Fruit fly (Drosophila melanogaster) whole organism, embryonic: ENCODE results near the gene CG43292.
"Not testable (repeated sequence)": the region's sequence is repeated elsewhere in the genome, so short reads cannot be mapped to it uniquely, and the experiment has no call there.

Experiments
- Atf3 ChIP-seq: fragments of 200-800 bp; sonication (Bioruptor generic); optimal IDR thresholded peaks from 3 replicates; lab custom pipeline; 2016; ENCODE audit warnings: missing biosample characterization, missing genetic modification characterization
- CG10431 ChIP-seq: fragments of 200-800 bp; sonication (Bioruptor generic); optimal IDR thresholded peaks from 3 replicates; lab custom pipeline; 2018; ENCODE audit warnings: missing biosample characterization, mild to moderate bottlenecking, missing genetic modification characterization
- CG11504 ChIP-seq: fragments of 200-800 bp; sonication (Bioruptor generic); optimal IDR thresholded peaks from 3 replicates; lab custom pipeline; 2019; ENCODE audit warnings: missing biosample characterization, mild to moderate bottlenecking, missing genetic modification characterization, moderate library complexity
- CG13424 ChIP-seq: fragments of 200-800 bp; sonication (Bioruptor generic); optimal IDR thresholded peaks from 2 replicates; lab custom pipeline; 2019; ENCODE audit warnings: missing biosample characterization, mild to moderate bottlenecking, missing genetic modification characterization, moderate library complexity
- CG15269 ChIP-seq: fragments of 200-800 bp; sonication (Bioruptor generic); optimal IDR thresholded peaks from 2 replicates; lab custom pipeline; 2018; ENCODE audit warnings: missing biosample characterization, mild to moderate bottlenecking, missing genetic modification characterization, moderate library complexity
- CG2875 ChIP-seq: fragments of 200-800 bp; sonication (Bioruptor generic); optimal IDR thresholded peaks from 2 replicates; lab custom pipeline; 2017; ENCODE audit warnings: missing biosample characterization, mild to moderate bottlenecking, missing genetic modification characterization, missing genetic modification reagents
- CG4730 ChIP-seq: fragments of 200-800 bp; sonication (Bioruptor generic); IDR thresholded peaks from 2 replicates; pipeline ENCODE4 v1.3.6; 2022; ENCODE audit warnings: missing biosample characterization, missing genetic modification characterization
- CG7357 ChIP-seq: fragments of 200-800 bp; sonication (Bioruptor generic); IDR thresholded peaks from 3 replicates; pipeline ENCODE4 v1.3.6; 2022; ENCODE audit warnings: missing biosample characterization, missing genetic modification characterization
- CG8290 ChIP-seq, 3 experiments: fragments of 200-800 bp; sonication (Bioruptor generic); optimal IDR thresholded peaks; 2 replicates each; lab custom pipeline; 2016 to 2019; ENCODE audit warnings: missing biosample characterization in 3 of 3, missing genetic modification characterization in 3 of 3, mild to moderate bottlenecking in 2 of 3, moderate library complexity in 1 of 3
- CG8359 ChIP-seq: fragments of 200-800 bp; sonication (Bioruptor generic); optimal IDR thresholded peaks from 2 replicates; lab custom pipeline; 2017; ENCODE audit warnings: missing biosample characterization, mild to moderate bottlenecking, missing genetic modification characterization, borderline replicate concordance
- CG9797 ChIP-seq: fragments of 200-800 bp; sonication (Bioruptor generic); optimal IDR thresholded peaks from 3 replicates; lab custom pipeline; 2018; ENCODE audit warnings: missing biosample characterization, mild to moderate bottlenecking, missing genetic modification characterization
- Ets65A ChIP-seq: fragments of 200-800 bp; sonication (Bioruptor generic); peaks from one replicate; lab custom pipeline; 2016; ENCODE audit warnings: missing biosample characterization, missing genetic modification characterization
- H2.0 ChIP-seq: fragments of 200-800 bp; sonication (Bioruptor generic); IDR thresholded peaks from 2 replicates; pipeline ENCODE4 v1.3.6; 2022; ENCODE audit warnings: missing biosample characterization, missing genetic modification characterization
- Hsf ChIP-seq: fragments of 200-800 bp; sonication (Bioruptor generic); optimal IDR thresholded peaks from 3 replicates; lab custom pipeline; 2016; ENCODE audit warnings: missing biosample characterization, missing genetic modification characterization
- NK7.1 ChIP-seq: fragments of 200-800 bp; sonication (Bioruptor generic); optimal IDR thresholded peaks from 3 replicates; lab custom pipeline; 2016; ENCODE audit warnings: missing biosample characterization, missing genetic modification characterization
- Nf-YA ChIP-seq: fragments of 200-800 bp; sonication (Bioruptor generic); IDR thresholded peaks from 2 replicates; pipeline ENCODE4 v1.3.6; 2022; ENCODE audit warnings: missing biosample characterization, missing genetic modification characterization
- Ravus ChIP-seq: fragments of 200-800 bp; sonication (Bioruptor generic); IDR thresholded peaks from 2 replicates; pipeline ENCODE4 v1.3.6; 2022; ENCODE audit warnings: missing biosample characterization, missing genetic modification characterization
- al ChIP-seq: fragments of 200-800 bp; sonication (Bioruptor generic); IDR thresholded peaks from 2 replicates; pipeline ENCODE4 v1.3.6; 2022; ENCODE audit warnings: missing biosample characterization, missing genetic modification characterization
- bigmax ChIP-seq: fragments of 200-800 bp; sonication (Bioruptor generic); optimal IDR thresholded peaks from 2 replicates; lab custom pipeline; 2018; ENCODE audit warnings: missing biosample characterization, mild to moderate bottlenecking, missing genetic modification characterization
- cas ChIP-seq: fragments of 200-800 bp; sonication (Bioruptor generic); IDR thresholded peaks from 2 replicates; pipeline ENCODE4 v1.3.6; 2022; ENCODE audit warnings: missing biosample characterization, missing genetic modification characterization
- corto ChIP-seq: fragments of 200-800 bp; sonication (Bioruptor generic); optimal IDR thresholded peaks from 2 replicates; lab custom pipeline; 2016; ENCODE audit warnings: missing biosample characterization, mild to moderate bottlenecking, missing genetic modification characterization, moderate library complexity
- dm ChIP-seq: fragments of 200-800 bp; sonication (Bioruptor generic); optimal IDR thresholded peaks from 3 replicates; lab custom pipeline; 2016; ENCODE audit warnings: missing biosample characterization, missing genetic modification characterization
- fd64A ChIP-seq: fragments of 200-800 bp; sonication (Bioruptor generic); optimal IDR thresholded peaks from 3 replicates; lab custom pipeline; 2018; ENCODE audit warnings: missing biosample characterization, mild to moderate bottlenecking, missing genetic modification characterization
- nerfin-2 ChIP-seq: fragments of 200-800 bp; sonication (Bioruptor generic); IDR thresholded peaks from 2 replicates; pipeline ENCODE4 v1.3.6; 2022; ENCODE audit warnings: missing biosample characterization, missing genetic modification characterization; ENCODE audit not compliant: partially characterized antibody
- oc ChIP-seq: fragments of 200-800 bp; sonication (Bioruptor generic); optimal IDR thresholded peaks from 2 replicates; lab custom pipeline; 2018; ENCODE audit warnings: missing biosample characterization, mild to moderate bottlenecking, missing genetic modification characterization, moderate library complexity
- ro ChIP-seq: fragments of 200-800 bp; sonication (Bioruptor generic); IDR thresholded peaks from 2 replicates; pipeline ENCODE4 v1.3.6; 2022; ENCODE audit warnings: missing biosample characterization, missing genetic modification characterization
- sima ChIP-seq: fragments of 200-800 bp; sonication (Bioruptor generic); optimal IDR thresholded peaks from 2 replicates; lab custom pipeline; 2016; ENCODE audit warnings: missing biosample characterization, missing genetic modification characterization
- slou ChIP-seq: fragments of 200-800 bp; sonication (Bioruptor generic); optimal IDR thresholded peaks from 3 replicates; lab custom pipeline; 2016; ENCODE audit warnings: missing biosample characterization, missing genetic modification characterization
- sna ChIP-seq: fragments of 200-800 bp; sonication (Bioruptor generic); IDR thresholded peaks from 2 replicates; pipeline ENCODE4 v1.3.6; 2022; ENCODE audit warnings: missing biosample characterization, missing genetic modification characterization; ENCODE audit not compliant: partially characterized antibody
- so ChIP-seq: fragments of 200-800 bp; sonication (Bioruptor generic); IDR thresholded peaks from 3 replicates; pipeline ENCODE4 v1.3.6; 2022; ENCODE audit warnings: missing biosample characterization, missing genetic modification characterization
- ssp ChIP-seq: fragments of 200-800 bp; sonication (Bioruptor generic); IDR thresholded peaks from 2 replicates; pipeline ENCODE4 v1.3.6; 2022; ENCODE audit warnings: missing biosample characterization, missing genetic modification characterization
- ttk ChIP-seq: fragments of 200-800 bp; sonication (Bioruptor generic); IDR thresholded peaks from 2 replicates; pipeline ENCODE4 v2.1.2; 2022; ENCODE audit warnings: missing biosample characterization, missing genetic modification characterization
- wdn ChIP-seq: fragments of 200-800 bp; sonication (Bioruptor generic); IDR thresholded peaks from 2 replicates; pipeline ENCODE4 v1.3.6; 2022; ENCODE audit warnings: missing biosample characterization, missing genetic modification characterization
- wor ChIP-seq: fragments of 200-800 bp; sonication (Bioruptor generic); IDR thresholded peaks from 2 replicates; pipeline ENCODE4 v1.3.6; 2022; ENCODE audit warnings: missing biosample characterization, missing genetic modification characterization

CG43292 gene

DNA sequence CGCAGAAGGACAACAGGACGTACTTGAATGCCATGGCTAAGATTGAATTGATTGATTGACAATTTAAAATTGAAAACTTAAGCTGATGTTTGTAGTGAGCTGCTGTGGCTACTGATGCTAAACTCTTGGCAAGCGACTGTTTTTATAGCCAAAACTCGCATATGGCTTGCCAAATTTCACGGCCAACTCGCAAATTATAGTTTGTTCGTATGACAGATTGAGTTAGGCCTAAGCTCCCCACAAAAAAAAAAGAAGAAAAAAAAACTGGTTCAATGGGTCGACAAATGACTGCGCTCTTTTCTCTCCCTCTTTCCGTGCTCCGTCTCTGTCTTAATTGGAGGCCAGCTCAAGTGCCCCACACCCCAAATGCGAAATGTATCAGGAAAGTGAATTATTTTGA lies 5.2 kb upstream of the CG43292 start, which contains the start of gene CG8543:
TSS of gene CG8543 (minus strand) at position 101 of the 400 bp plus-strand sequence.
- TF ChIP-seq CG7357 (GFP tag; lab: Robert Waterston, UW), result no peak

- TF ChIP-seq ttk (GFP tag; lab: Robert Waterston, UW) (no peak), H2.0 (no peak), oc (tag; lab: Kevin White, UChicago) (no peak), ssp (GFP tag; lab: Robert Waterston, UW) (peak; percentile 12; the same call in 1 of the 2 replicates)
Measured at dm6 chr3L:7471259-7471658, 4.1 kb upstream of the CG43292 start, which contains the start of gene CG8541. Gene CG8541 (plus strand): TSS chr3L:7471559.

DNA sequence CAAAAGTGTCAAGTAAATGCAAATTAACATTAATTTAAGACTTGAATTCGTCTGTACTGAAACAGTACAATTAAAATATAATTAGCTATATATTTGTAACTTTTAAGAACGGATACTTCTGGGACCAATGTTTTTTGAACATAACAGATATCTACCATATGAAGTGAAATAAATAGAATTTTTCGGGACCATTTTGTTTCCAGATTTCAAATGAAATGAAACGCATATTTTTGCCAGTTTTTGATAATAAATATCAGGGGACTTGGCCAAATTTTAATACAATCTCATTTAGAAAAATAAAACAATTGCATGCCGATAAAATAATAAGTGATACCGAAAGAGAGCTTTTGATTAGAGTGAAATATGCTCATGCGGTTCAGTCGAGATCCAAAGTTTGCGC lies 10.3 kb downstream of the CG43292 start, which contains the start of gene mthl6:
TSS of gene mthl6 (plus strand) at position 301 of the 400 bp plus-strand sequence.
- no peak for TF ChIP-seq NK7.1 (GFP tag; lab: Kevin White, UChicago)
- no peak for TF ChIP-seq fd64A (GFP tag; lab: Kevin White, UChicago)
- no peak for TF ChIP-seq bigmax
- no peak for TF ChIP-seq CG9797 (GFP tag; lab: Kevin White, UChicago)
- no peak for TF ChIP-seq CG2875 (GFP tag; lab: Kevin White, UChicago)
- TF ChIP-seq dm (GFP tag; lab: Kevin White, UChicago), result no peak
- no peak for TF ChIP-seq Atf3 (GFP tag; lab: Kevin White, UChicago)
- no peak for TF ChIP-seq CG10431

DNA sequence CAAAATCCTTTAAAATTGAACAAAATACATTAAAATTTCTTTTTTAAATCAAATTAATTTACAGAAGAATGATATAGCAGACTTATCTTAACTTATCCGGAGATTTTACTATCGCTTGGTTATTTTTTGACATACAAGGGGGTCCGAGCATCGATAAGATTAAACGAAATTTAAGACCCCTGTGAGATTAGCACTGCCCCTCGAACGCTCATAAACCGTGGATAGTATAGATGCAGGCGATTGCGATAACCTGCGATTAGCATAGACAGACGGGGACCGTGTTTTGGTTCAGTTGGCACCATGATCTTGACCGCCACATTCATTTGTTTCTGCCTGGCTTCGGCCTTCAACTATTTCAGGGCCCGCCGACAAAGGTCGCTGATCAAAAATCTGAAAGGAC lies 16.2 kb downstream of the CG43292 start, which contains the start of gene Cyp316a1:
TSS of gene Cyp316a1 (plus strand) at position 301 of the 400 bp plus-strand sequence.
- TF ChIP-seq CG8290 (GFP tag; optimal IDR thresholded peaks at IDR 0.05; lab: Kevin White, UChicago) (no peak), CG8290 (tag; optimal IDR thresholded peaks at IDR 0.05; lab: Kevin White, UChicago) (no peak), CG11504 (tag; lab: Kevin White, UChicago) (peak; percentile 6)

DNA sequence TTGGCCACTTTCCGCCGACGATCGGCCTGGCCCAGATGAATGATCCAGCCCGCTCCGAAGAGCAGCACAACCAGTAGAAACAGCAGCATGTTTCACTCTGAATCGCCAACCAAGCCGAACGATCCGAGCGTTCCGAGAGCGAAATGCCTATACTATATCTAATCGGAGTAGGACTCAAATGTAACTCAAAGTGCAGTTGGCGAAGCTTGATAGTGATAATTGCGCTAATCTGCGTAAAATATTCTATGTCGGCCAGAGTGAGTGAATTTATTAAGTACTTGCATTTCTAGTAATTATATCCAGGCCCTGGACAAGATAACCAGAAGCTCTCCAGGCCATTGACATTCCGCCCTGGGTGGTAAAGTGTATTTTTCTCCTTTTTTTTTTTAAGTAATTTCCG lies 20.7 kb downstream of the CG43292 start, which contains the start of gene Cyp4d8:
TSS of gene Cyp4d8 (minus strand) at position 101 of the 400 bp plus-strand sequence.
- TF ChIP-seq ro (GFP tag; lab: Robert Waterston, UW) (no peak), Ets65A (GFP tag; lab: Kevin White, UChicago) (peak; percentile 46)

- not testable (repeated sequence) for TF ChIP-seq sna (GFP tag; lab: Robert Waterston, UW); Hsf (GFP tag; lab: Kevin White, UChicago); CG2875 (GFP tag; lab: Kevin White, UChicago)
Measured at dm6 chr3L:7498731-7499130, 23.4 kb downstream of the CG43292 start, which contains the start of gene CG8539. Gene CG8539 (minus strand): TSS chr3L:7498831.

dm6 chr3L:7506117-7506516 lies 30.7 kb downstream of the CG43292 start, which contains the start of gene CG7548:
Gene CG7548 (minus strand): TSS chr3L:7506217.
- TF ChIP-seq Nf-YA (GFP tag; lab: Robert Waterston, UW) (no peak), CG13424 (tag; lab: Kevin White, UChicago) (no peak), wor (GFP tag; lab: Robert Waterston, UW) (no peak)
- TF ChIP-seq, all 482 proteins: peak for 0

DNA sequence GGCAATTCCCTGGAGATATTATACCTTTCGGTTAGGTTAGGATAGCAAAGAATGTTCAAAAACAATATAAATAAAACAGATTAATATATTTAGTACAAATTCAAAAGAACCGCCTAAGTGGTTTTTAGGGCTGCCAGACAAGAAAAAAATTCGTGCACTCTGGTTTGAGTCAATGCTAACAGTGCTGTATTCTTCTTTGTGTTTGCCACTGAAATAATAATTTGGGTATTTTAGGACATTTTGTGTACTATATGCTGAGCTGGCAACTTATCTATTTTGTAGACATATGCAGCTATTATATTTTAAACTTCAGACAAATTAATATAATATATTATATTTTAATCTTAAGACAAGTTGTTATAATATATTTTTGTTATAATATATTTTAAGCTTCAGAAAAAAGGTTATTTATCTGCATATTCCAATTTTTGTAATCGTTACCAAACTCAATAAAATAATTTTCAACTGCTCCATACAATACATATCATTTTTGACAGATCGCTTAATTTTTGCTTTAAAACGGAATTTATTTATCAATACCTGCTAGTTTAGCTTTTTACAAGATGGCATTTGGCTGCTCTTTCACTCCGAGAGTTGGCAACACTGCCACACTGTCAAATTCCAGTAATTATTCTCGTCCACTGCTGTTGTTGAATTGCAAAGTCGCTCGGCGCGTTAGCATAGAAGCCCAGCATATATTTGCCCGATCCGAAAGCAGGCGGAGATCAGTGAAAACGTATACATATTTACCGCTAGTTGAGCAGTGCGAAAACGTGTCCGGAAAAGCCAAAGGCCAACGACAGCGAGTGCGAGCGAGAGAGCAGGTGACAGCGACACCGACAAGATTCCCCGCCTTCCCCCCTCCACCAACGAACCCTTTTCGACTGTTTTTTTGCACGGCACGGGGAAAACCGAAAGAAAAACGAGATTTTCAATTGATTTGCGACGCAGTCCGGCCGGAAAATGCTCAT lies 35.3 kb downstream of the CG43292 start, which contains the start of gene CG7546:
TSS of gene CG7546 (plus strand) at position 573 of the 971 bp plus-strand sequence.
- TF ChIP-seq CG4730 (no peak), wdn (GFP tag; lab: Robert Waterston, UW) (no peak), Ravus (GFP tag; lab: Robert Waterston, UW) (no peak), CG8359 (GFP tag; lab: Kevin White, UChicago) (no peak), al (GFP tag; lab: Robert Waterston, UW) (peak; percentile 51), nerfin-2 (GFP tag; lab: Robert Waterston, UW) (no peak), cas (GFP tag; lab: Robert Waterston, UW) (no peak), sima (GFP tag; lab: Kevin White, UChicago) (no peak), slou (no peak), dm (GFP tag; lab: Kevin White, UChicago) (peak; percentile 52), corto (GFP tag; lab: Kevin White, UChicago) (no peak), CG15269 (tag; lab: Kevin White, UChicago) (no peak), so (GFP tag; lab: Robert Waterston, UW) (no peak)
